Fruit fly (Drosophila melanogaster) whole organism, embryonic: Measurements from ENCODE around the gene gb.

Experiments used
- Bdp1 ChIP-seq: fragments of 200-800 bp; sonication (Bioruptor generic); optimal IDR thresholded peaks from 3 replicates; lab custom pipeline; 2016; ENCODE audit warnings: missing biosample characterization, missing genetic modification characterization
- Blimp-1 ChIP-seq: fragments of 200-800 bp; sonication (Bioruptor generic); optimal IDR thresholded peaks from 3 replicates; lab custom pipeline; 2018; ENCODE audit warnings: missing biosample characterization, missing genetic modification characterization, mild to moderate bottlenecking, moderate library complexity, missing genetic modification reagents
- CG10959 ChIP-seq: fragments of 200-800 bp; sonication (Bioruptor generic); IDR thresholded peaks from 2 replicates; pipeline ENCODE4 v1.3.6; 2022; ENCODE audit warnings: missing biosample characterization, missing genetic modification characterization
- CG13296 ChIP-seq: fragments of 200-800 bp; sonication (Bioruptor generic); optimal IDR thresholded peaks from 3 replicates; lab custom pipeline; 2018; ENCODE audit warnings: missing biosample characterization, mild to moderate bottlenecking, missing genetic modification characterization
- CG14710 ChIP-seq: fragments of 200-800 bp; sonication (Bioruptor generic); optimal IDR thresholded peaks from 3 replicates; lab custom pipeline; 2019; ENCODE audit warnings: missing biosample characterization, mild to moderate bottlenecking, missing genetic modification characterization, moderate library complexity
- CG14860 ChIP-seq: fragments of 200-800 bp; sonication (Bioruptor generic); IDR thresholded peaks from 3 replicates; pipeline ENCODE4 v1.3.6; 2022; ENCODE audit warnings: missing biosample characterization, missing genetic modification characterization; ENCODE audit not compliant: partially characterized antibody
- CG15011 ChIP-seq: fragments of 200-800 bp; sonication (Bioruptor generic); optimal IDR thresholded peaks from 3 replicates; lab custom pipeline; 2018; ENCODE audit warnings: missing biosample characterization, mild to moderate bottlenecking, missing genetic modification characterization
- CG16779 ChIP-seq: fragments of 200-800 bp; sonication (Bioruptor generic); IDR thresholded peaks from 2 replicates; pipeline ENCODE4 v1.3.6; 2022; ENCODE audit warnings: missing biosample characterization, missing genetic modification characterization
- CG17361 ChIP-seq: fragments of 200-800 bp; sonication (Bioruptor generic); IDR thresholded peaks from 3 replicates; pipeline ENCODE4 v1.3.6; 2022; ENCODE audit warnings: missing biosample characterization, missing genetic modification characterization
- CG4360 ChIP-seq: fragments of 200-800 bp; sonication (Bioruptor generic); IDR thresholded peaks from 2 replicates; pipeline ENCODE4 v1.3.6; 2022; ENCODE audit warnings: missing biosample characterization, missing genetic modification characterization
- CG4730 ChIP-seq: fragments of 200-800 bp; sonication (Bioruptor generic); IDR thresholded peaks from 2 replicates; pipeline ENCODE4 v1.3.6; 2022; ENCODE audit warnings: missing biosample characterization, missing genetic modification characterization
- CG4820 ChIP-seq: fragments of 200-800 bp; sonication (Bioruptor generic); optimal IDR thresholded peaks from 3 replicates; lab custom pipeline; 2016; ENCODE audit warnings: missing biosample characterization, missing genetic modification characterization
- CG5180 ChIP-seq: fragments of 200-800 bp; sonication (Bioruptor generic); optimal IDR thresholded peaks from 3 replicates; lab custom pipeline; 2017; ENCODE audit warnings: missing biosample characterization, missing genetic modification characterization, mild to moderate bottlenecking, moderate library complexity, missing genetic modification reagents
- CG7372 ChIP-seq: fragments of 200-800 bp; sonication (Bioruptor generic); IDR thresholded peaks from 2 replicates; pipeline ENCODE4 v1.3.6; 2022; ENCODE audit warnings: missing biosample characterization, missing genetic modification characterization
- Ets65A ChIP-seq: fragments of 200-800 bp; sonication (Bioruptor generic); peaks from one replicate; lab custom pipeline; 2016; ENCODE audit warnings: missing biosample characterization, missing genetic modification characterization
- GATAe ChIP-seq: fragments of 200-800 bp; sonication (Bioruptor generic); conservative IDR thresholded peaks from 2 replicates; pipeline ENCODE4 v1.3.6; 2022; ENCODE audit warnings: missing biosample characterization, missing genetic modification characterization
- Med ChIP-seq: fragments of 200-800 bp; sonication (Bioruptor generic); peaks from one replicate; lab custom pipeline; 2016; ENCODE audit warnings: missing biosample characterization, missing genetic modification characterization, mild to moderate bottlenecking, inconsistent platforms, moderate library complexity
- NFAT ChIP-seq: fragments of 200-800 bp; sonication (Bioruptor generic); IDR thresholded peaks from 2 replicates; pipeline ENCODE4 v1.3.6; 2022; ENCODE audit warnings: missing biosample characterization, missing genetic modification characterization
- Pdp1 ChIP-seq, 2 experiments: fragments of 200-800 bp; sonication (Bioruptor generic); optimal IDR thresholded peaks; 3 replicates each; lab custom pipeline; 2016; ENCODE audit warnings: missing biosample characterization in 2 of 2, missing genetic modification characterization in 2 of 2, mild to moderate bottlenecking in 1 of 2, moderate library complexity in 1 of 2
- Sin3A ChIP-seq: fragments of >200 bp; optimal IDR thresholded peaks from 2 replicates; lab custom pipeline; 2018
- bab2 ChIP-seq: fragments of 200-800 bp; sonication (Bioruptor generic); optimal IDR thresholded peaks from 2 replicates; lab custom pipeline; 2016; ENCODE audit warnings: missing biosample characterization, missing genetic modification characterization
- chinmo ChIP-seq: fragments of 200-800 bp; sonication (Bioruptor generic); IDR thresholded peaks from 4 replicates; pipeline ENCODE4 v1.3.6; 2022; ENCODE audit warnings: missing biosample characterization, missing genetic modification characterization; ENCODE audit not compliant: partially characterized antibody
- cwo ChIP-seq: fragments of 200-800 bp; sonication (Bioruptor generic); optimal IDR thresholded peaks from 3 replicates; lab custom pipeline; 2017; ENCODE audit warnings: missing biosample characterization, missing genetic modification characterization, mild to moderate bottlenecking, moderate library complexity, missing genetic modification reagents
- eve ChIP-seq, 2 experiments: fragments of >200 bp; optimal IDR thresholded peaks; 2 replicates each; lab custom pipeline; 2017; ENCODE audit warnings: missing biosample characterization in 2 of 2, missing genetic modification characterization in 2 of 2
- exex ChIP-seq: fragments of 200-800 bp; sonication (Bioruptor generic); optimal IDR thresholded peaks from 4 replicates; lab custom pipeline; 2018; ENCODE audit warnings: missing biosample characterization, mild to moderate bottlenecking, missing genetic modification characterization, moderate library complexity
- fd96Cb ChIP-seq: fragments of 200-800 bp; sonication (Bioruptor generic); optimal IDR thresholded peaks from 2 replicates; lab custom pipeline; 2018; ENCODE audit warnings: missing biosample characterization, mild to moderate bottlenecking, missing genetic modification characterization, moderate library complexity
- gcm ChIP-seq: fragments of 200-800 bp; sonication (Bioruptor generic); optimal IDR thresholded peaks from 2 replicates; lab custom pipeline; 2019; ENCODE audit warnings: missing biosample characterization, mild to moderate bottlenecking, missing genetic modification characterization, moderate library complexity
- grn ChIP-seq: fragments of 200-800 bp; sonication (Bioruptor generic); optimal IDR thresholded peaks from 3 replicates; lab custom pipeline; 2017; ENCODE audit warnings: missing biosample characterization, missing genetic modification characterization
- hbn ChIP-seq: fragments of 200-800 bp; sonication (Bioruptor generic); IDR thresholded peaks from 2 replicates; pipeline ENCODE4 v1.3.6; 2022; ENCODE audit warnings: missing biosample characterization, missing genetic modification characterization; ENCODE audit not compliant: partially characterized antibody
- hkb ChIP-seq, 2 experiments: fragments of 200-800 bp in 1 of 2; fragments of >200 bp in 1 of 2; sonication (Bioruptor generic) in 1 of 2; IDR thresholded peaks in 1 of 2; optimal IDR thresholded peaks in 1 of 2; 2 replicates each; pipeline versions ENCODE4 v1.3.6 to Lab custom; 2017 to 2022; ENCODE audit warnings: missing biosample characterization in 1 of 2, missing genetic modification characterization in 1 of 2
- lab ChIP-seq: fragments of 200-800 bp; sonication (Bioruptor generic); optimal IDR thresholded peaks from 3 replicates; lab custom pipeline; 2017; ENCODE audit warnings: missing biosample characterization, missing genetic modification characterization, mild to moderate bottlenecking, moderate library complexity, missing genetic modification reagents
- mirr ChIP-seq: fragments of 200-800 bp; sonication (Bioruptor generic); optimal IDR thresholded peaks from 3 replicates; lab custom pipeline; 2018; ENCODE audit warnings: missing biosample characterization, mild to moderate bottlenecking, missing genetic modification characterization
- nerfin-2 ChIP-seq: fragments of 200-800 bp; sonication (Bioruptor generic); IDR thresholded peaks from 2 replicates; pipeline ENCODE4 v1.3.6; 2022; ENCODE audit warnings: missing biosample characterization, missing genetic modification characterization; ENCODE audit not compliant: partially characterized antibody
- run ChIP-seq: fragments of 200-800 bp; sonication (Bioruptor generic); optimal IDR thresholded peaks from 3 replicates; lab custom pipeline; 2018; ENCODE audit warnings: missing biosample characterization, mild to moderate bottlenecking, missing genetic modification characterization
- salm ChIP-seq: fragments of 200-800 bp; sonication (Bioruptor generic); optimal IDR thresholded peaks from 2 replicates; lab custom pipeline; 2018; ENCODE audit warnings: missing biosample characterization, mild to moderate bottlenecking, missing genetic modification characterization
- tna ChIP-seq: fragments of 200-800 bp; sonication (Bioruptor generic); IDR thresholded peaks from 2 replicates; pipeline ENCODE4 v1.3.6; 2022; ENCODE audit warnings: missing biosample characterization, missing genetic modification characterization; ENCODE audit not compliant: partially characterized antibody
- trem ChIP-seq: fragments of 200-800 bp; optimal IDR thresholded peaks from 3 replicates; lab custom pipeline; 2019; ENCODE audit warnings: missing biosample characterization, mild to moderate bottlenecking, missing genetic modification characterization, moderate library complexity

Gene gb

dm6 chr3R:27116465-27117092, 4.5 kb upstream of the gb start, which contains the start of the genes CG6066 and CG5880 (continued):
- TF ChIP-seq hbn, result peak; percentile 73
- peak; percentile 72 for TF ChIP-seq CG14860
- no peak for TF ChIP-seq hkb (optimal IDR thresholded peaks at IDR 0.05; lab: Kevin White, UChicago)
- no peak for TF ChIP-seq hkb (GFP tag; IDR thresholded peaks at IDR 0.05; lab: Robert Waterston, UW)
- peak; percentile 65 for TF ChIP-seq tna
- TF ChIP-seq trem, result peak; percentile 37
- peak; percentile 14 for TF ChIP-seq CG14710
- 0 out of 2 replicates have a peak, but pooled peaks have one; percentile 2 for TF ChIP-seq CG16779 (GFP tag; lab: Robert Waterston, UW)
- peak; percentile 65 for TF ChIP-seq Med
- peak; percentile 71 for TF ChIP-seq nerfin-2 (GFP tag; lab: Robert Waterston, UW)
- peak; percentile 76 for TF ChIP-seq Sin3A (lab: Kevin White, UChicago)
- TF ChIP-seq, all 482 proteins: peak for 61

dm6 chr3R:27109458-27109857, 2.6 kb downstream of the gb start:
- peak; percentile 74 for TF ChIP-seq gcm
- TF ChIP-seq Pdp1 (GFP tag; optimal IDR thresholded peaks at IDR 0.05; lab: Kevin White, UChicago), result peak in 1 of 2 experiments; percentile 51
- no peak for TF ChIP-seq CG10959 (GFP tag; lab: Robert Waterston, UW)
- TF ChIP-seq CG13296 (GFP tag; lab: Kevin White, UChicago), result no peak
- TF ChIP-seq Bdp1, result no peak
- TF ChIP-seq CG17361 (GFP tag; lab: Robert Waterston, UW), result no peak
- no peak for TF ChIP-seq bab2
- no peak for TF ChIP-seq CG15011
- TF ChIP-seq Blimp-1 (GFP tag; lab: Kevin White, UChicago), result no peak
- no peak for TF ChIP-seq CG4820 (GFP tag; lab: Kevin White, UChicago)
- TF ChIP-seq CG5180 (GFP tag; lab: Kevin White, UChicago), result no peak
- TF ChIP-seq mirr (GFP tag; lab: Kevin White, UChicago), result no peak
- no peak for TF ChIP-seq eve (GFP tag; optimal IDR thresholded peaks at IDR 0.05; lab: Kevin White, UChicago)

- no peak for TF ChIP-seq CG4730 (GFP tag; lab: Robert Waterston, UW)
- TF ChIP-seq GATAe (GFP tag; lab: Robert Waterston, UW), result 0 out of 2 replicates have a peak, but pooled peaks have one; percentile 25
- peak; percentile 31 for TF ChIP-seq exex
- TF ChIP-seq CG4360 (GFP tag; lab: Robert Waterston, UW), result no peak
- peak; percentile 60 for TF ChIP-seq lab (GFP tag; lab: Kevin White, UChicago)
- TF ChIP-seq gcm, result no peak
- no peak for TF ChIP-seq salm (tag; lab: Kevin White, UChicago)
- 0 out of 4 replicates have a peak, but pooled peaks have one; percentile 41 for TF ChIP-seq chinmo (GFP tag; lab: Robert Waterston, UW)
- TF ChIP-seq grn (GFP tag; lab: Kevin White, UChicago), result peak; percentile 80
- no peak for TF ChIP-seq CG10959 (GFP tag; lab: Robert Waterston, UW)
Observed at dm6 chr3R:27108111-27108510, 4.0 kb downstream of the gb start.

- TF ChIP-seq Ets65A (GFP tag; lab: Kevin White, UChicago) (peak; percentile 61), cwo (GFP tag; lab: Kevin White, UChicago) (peak; percentile 8), fd96Cb (tag; lab: Kevin White, UChicago) (no peak), CG7372 (GFP tag; lab: Robert Waterston, UW) (peak; percentile 73), run (no peak), NFAT (0 out of 2 replicates have a peak, but pooled peaks have one; percentile 3)
Observed at dm6 chr3R:27106134-27106694, 5.9 kb downstream of the gb start, which contains the start of gene CAH9. Gene CAH9, minus strand, starts transcription at chr3R:27106184.
